Fruit fly (Drosophila melanogaster) whole organism, larva: ENCODE measurements around the gene CG12075.

Source experiments
- noc ChIP-seq: fragments of 200-800 bp; sonication (Bioruptor generic); optimal IDR thresholded peaks from 3 replicates; lab custom pipeline; 2019; ENCODE audit warnings: missing biosample characterization, mild to moderate bottlenecking, missing genetic modification characterization, moderate library complexity

The CG12075 gene

DNA sequence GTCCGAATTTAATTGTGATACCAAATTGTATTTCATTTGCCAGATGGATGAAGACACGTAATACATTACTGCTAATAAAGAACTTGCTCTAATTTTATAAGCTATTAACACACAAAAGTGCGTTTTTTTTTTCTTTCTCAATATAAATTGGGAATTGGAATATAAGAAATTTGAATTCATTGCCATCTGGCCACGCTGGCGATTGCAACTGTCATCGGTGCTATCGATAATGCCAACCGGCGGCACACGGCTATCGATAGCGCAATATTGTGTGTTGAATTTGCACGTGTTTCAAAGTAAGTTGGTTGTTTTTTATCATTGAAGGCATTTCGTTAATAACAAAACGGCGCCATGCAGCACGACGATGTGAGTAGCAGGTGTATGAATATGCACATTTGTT is 63.3 kb downstream of the CG12075 start, which contains the start of gene Rbm13:
Gene Rbm13, plus strand, starts transcription at position 253 of the 400 bp plus-strand sequence.
- no peak for TF ChIP-seq noc (tag; lab: Kevin White, UChicago)

DNA sequence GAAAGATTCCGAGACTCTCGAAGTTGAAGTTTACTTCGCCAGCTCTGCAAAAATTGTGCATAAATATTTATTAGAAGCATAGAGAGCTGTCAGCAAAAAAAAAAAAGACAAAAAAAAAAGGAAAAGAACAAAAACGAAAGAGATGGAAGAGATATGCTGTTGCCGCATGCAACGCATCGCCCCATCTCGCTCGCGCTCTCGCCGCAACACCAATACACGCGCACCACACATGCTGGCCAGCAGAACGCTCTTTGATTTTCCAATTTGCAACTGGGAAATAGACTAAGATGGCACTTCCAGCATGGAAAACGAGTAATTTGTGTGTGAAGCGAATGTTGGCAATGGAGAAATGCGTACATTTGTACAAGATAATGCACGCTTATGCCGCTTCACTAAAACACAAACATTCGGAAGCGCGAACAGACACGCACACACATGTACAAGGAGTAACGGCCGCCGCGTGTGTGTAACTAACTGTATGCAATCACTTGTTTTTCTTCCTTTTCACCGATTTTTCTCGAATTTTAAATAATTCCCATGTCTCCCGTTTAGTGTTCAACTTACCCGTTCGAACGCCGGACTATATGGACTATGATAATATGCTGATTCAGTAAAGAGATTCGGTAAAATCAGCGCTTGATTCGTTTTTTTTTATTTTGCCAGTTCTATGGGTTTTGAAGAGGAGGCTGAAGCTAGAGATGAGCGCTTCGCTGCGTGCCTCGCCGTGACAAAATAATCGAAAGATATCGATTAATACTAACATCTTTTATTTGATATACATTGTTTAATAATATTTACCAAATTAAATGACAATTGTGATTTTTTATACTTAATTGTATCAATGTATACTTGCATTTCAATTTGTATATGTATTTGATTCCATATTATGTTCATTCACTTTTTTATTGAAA is 67.7 kb downstream of the CG12075 start:
- no peak for TF ChIP-seq noc (tag; lab: Kevin White, UChicago)

DNA sequence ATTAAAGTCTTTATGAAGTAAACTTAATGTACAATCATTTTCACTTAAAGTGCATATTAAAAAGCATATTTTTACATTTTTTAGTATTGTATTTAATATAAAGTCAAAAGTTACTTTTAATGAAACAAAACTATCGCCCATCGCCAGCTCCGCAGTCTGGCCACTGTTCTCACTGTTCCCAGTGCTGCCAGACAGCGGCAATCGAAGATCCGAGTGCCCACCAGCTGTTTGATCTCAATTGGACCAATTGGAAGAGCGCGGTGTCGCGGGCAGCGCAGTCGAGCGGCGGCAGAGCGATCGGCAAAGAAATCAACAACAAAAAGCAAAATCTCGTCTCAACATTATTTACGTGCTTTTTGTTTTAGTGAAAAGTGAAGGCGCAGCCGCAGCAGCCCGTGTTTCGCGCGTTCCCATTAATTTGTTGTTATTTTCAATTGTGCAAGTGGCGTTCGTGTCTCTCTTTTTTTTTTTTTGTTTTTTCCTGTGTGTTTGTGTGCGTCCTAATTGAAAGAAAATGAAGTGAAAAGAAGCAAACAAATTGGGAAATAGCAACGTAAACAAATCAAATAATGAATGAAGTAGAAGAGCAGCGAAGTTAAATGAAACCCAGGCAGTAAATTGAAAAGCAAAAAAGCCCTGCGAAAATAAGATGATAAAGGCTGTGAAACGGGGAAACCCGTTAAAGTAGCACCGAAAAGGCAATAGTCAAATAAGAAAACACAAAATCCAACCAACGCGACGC is 68.9 kb downstream of the CG12075 start, which contains the start of gene rdgA:
Gene rdgA, plus strand, starts transcription at position 264 of the 742 bp plus-strand sequence.
- no peak for TF ChIP-seq noc (tag; lab: Kevin White, UChicago)

DNA sequence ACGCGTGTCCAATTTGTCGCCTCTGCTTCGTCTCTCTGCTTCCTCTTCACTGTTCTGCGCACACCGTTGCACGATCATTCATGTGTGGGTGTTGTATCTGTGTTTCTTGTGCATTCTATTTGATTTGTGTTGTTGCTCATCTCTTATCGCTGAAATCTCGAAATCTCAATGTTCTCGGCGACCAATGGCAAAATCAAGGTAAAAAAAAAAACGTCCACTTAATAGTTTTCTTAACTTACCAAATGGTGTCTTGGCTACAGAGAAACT is 69.4 kb downstream of the CG12075 start:
- TF ChIP-seq noc (tag; lab: Kevin White, UChicago), result no peak

DNA sequence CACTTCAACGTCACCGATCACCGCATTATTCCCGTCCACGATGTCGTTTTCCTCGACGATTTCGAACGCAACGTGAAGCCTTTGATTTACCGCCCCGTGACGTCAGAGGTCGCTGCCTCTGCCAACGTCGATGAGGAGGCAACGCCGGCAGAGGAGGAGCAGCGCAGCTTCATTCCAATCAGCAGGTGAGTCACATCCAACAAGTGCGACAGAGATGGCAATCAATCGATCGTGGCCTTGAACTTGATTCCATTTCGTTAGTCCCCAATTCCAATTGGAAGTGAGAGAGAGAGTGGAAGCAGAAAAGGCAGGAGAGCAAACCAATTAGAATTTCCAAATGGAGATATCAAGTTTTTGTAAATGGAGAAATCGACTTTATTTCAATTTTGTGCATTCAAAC is 70.0 kb downstream of the CG12075 start:
- TF ChIP-seq noc (tag; lab: Kevin White, UChicago), result no peak

DNA sequence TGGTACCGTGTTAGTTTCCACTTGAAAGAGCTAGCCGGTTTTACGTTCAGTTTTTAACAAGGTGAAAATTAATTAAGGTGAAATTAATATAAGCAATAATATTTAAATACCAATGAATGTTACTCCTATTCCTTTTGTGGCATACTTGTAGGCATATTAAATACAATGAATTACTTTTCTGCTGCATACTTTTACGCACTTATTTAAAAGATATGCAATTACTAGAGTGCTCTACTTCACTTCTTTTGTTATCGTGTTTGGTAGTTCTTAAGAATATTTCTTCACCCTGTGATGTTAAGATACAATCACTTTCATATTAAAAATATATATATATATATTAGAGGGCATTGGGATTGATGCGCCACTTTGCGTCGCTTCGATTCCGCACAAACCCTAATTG is 73.8 kb downstream of the CG12075 start:
- TF ChIP-seq noc (tag; lab: Kevin White, UChicago), result no peak
